Worm (Caenorhabditis elegans) whole organism, L2 larva: Measurements from ENCODE around the gene C06C6.8.

Experiments
- lin-13 ChIP-seq: fragments of 150-350 bp; optimal IDR thresholded peaks from 2 replicates; lab custom pipeline; 2014; ENCODE audit warnings: missing biosample characterization, missing genetic modification reagents, missing genetic modification characterization
- nhr-12 ChIP-seq: fragments of 150-350 bp; optimal IDR thresholded peaks from 2 replicates; lab custom pipeline; 2014; ENCODE audit warnings: missing biosample characterization, missing genetic modification characterization
- nhr-21 ChIP-seq: fragments of 150-350 bp; optimal IDR thresholded peaks from 2 replicates; lab custom pipeline; 2014; ENCODE audit warnings: missing biosample characterization, missing genetic modification characterization
- nhr-237 ChIP-seq: fragments of 150-350 bp; optimal IDR thresholded peaks from 2 replicates; lab custom pipeline; 2014; ENCODE audit warnings: missing biosample characterization, missing genetic modification characterization
- nhr-25 ChIP-seq: fragments of 150-350 bp; sonication (generic microtip); optimal IDR thresholded peaks from 3 replicates; lab custom pipeline; 2014; ENCODE audit warnings: missing biosample characterization, missing genetic modification characterization
- nhr-6 ChIP-seq: fragments of 150-350 bp; optimal IDR thresholded peaks from 2 replicates; lab custom pipeline; 2014; ENCODE audit warnings: missing biosample characterization, missing genetic modification characterization
- unc-55 ChIP-seq: fragments of 150-350 bp; sonication (generic microtip); optimal IDR thresholded peaks from 3 replicates; lab custom pipeline; 2014; ENCODE audit warnings: missing biosample characterization, missing genetic modification reagents, missing genetic modification characterization
- ztf-11 ChIP-seq: sonication (generic microtip); optimal IDR thresholded peaks from 2 replicates; lab custom pipeline; 2017; ENCODE audit warnings: missing biosample characterization, missing genetic modification characterization

ce11 chrV:16041412-16041811, 44.5 kb downstream of the C06C6.8 start:
- TF ChIP-seq nhr-6: no peak
- no peak for TF ChIP-seq unc-55
- TF ChIP-seq ztf-11 (tag; lab: Kevin White, UChicago): no peak
- TF ChIP-seq nhr-12 (tag; lab: Kevin White, UChicago): no peak
- no peak for TF ChIP-seq nhr-237 (tag; lab: Kevin White, UChicago)
- TF ChIP-seq nhr-25 (tag; lab: Kevin White, UChicago): no peak
- TF ChIP-seq nhr-21 (tag; lab: Kevin White, UChicago): no peak
- TF ChIP-seq lin-13 (GFP tag; lab: Kevin White, UChicago): no peak
